Fruit fly (Drosophila melanogaster): ENCODE measurements around the gene C1GalTA.

Gene C1GalTA

DNA sequence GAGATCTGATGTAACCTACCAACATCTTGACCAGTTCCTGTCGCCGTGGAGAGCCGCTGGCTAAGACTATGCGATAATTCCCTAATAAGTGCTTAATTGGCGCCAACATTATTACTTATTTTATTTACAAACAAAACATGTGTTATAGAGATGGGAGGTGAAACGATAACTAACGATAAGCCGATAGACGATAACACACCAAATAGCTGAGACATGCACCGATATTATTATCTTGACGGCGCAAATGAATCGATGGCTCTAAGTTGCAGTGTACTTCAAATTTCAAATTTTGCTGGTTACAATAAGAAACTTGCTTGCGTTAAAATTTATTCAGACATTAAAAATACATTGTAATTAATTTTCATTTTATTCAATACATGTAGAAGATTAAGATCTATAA lies 7.9 kb downstream of the C1GalTA start, which contains the start of gene CG9515 (continued):
- TF ChIP-seq Oli (tag; optimal IDR thresholded peaks at IDR 0.05), result no peak
- no peak for TF ChIP-seq CG10565 (GFP tag; optimal IDR thresholded peaks at IDR 0.05)
- peak; percentile 47 for TF ChIP-seq exex (tag; optimal IDR thresholded peaks at IDR 0.05)
- peak; percentile 5 for TF ChIP-seq CG12391 (tag; optimal IDR thresholded peaks at IDR 0.05)
- no peak for TF ChIP-seq salm (tag; optimal IDR thresholded peaks at IDR 0.05)
- TF ChIP-seq CG10366 (GFP tag; IDR thresholded peaks at IDR 0.05), result no peak
- peak; percentile 32 for TF ChIP-seq lilli (GFP tag; optimal IDR thresholded peaks at IDR 0.05)
- TF ChIP-seq Dek (tag; optimal IDR thresholded peaks at IDR 0.05), result no peak
- TF ChIP-seq dati (GFP tag; IDR thresholded peaks at IDR 0.05), result no peak
- TF ChIP-seq HLH4C (GFP tag; IDR thresholded peaks at IDR 0.05; ENCODE audit: partially characterized antibody), result peak; percentile 98
- TF ChIP-seq jumu (GFP tag; optimal IDR thresholded peaks at IDR 0.05), result no peak
- TF ChIP-seq CG13424 (tag; optimal IDR thresholded peaks at IDR 0.05), result no peak
- TF ChIP-seq CG9727 (GFP tag; optimal IDR thresholded peaks at IDR 0.05), result no peak
- peak; percentile 35 for TF ChIP-seq YL-1 (GFP tag; optimal IDR thresholded peaks at IDR 0.05)
- no peak for TF ChIP-seq CG4360 (GFP tag; IDR thresholded peaks at IDR 0.05)
- no peak for TF ChIP-seq mam (GFP tag; optimal IDR thresholded peaks at IDR 0.05)
- TF ChIP-seq CG4617 (GFP tag; optimal IDR thresholded peaks at IDR 0.05; ENCODE audit: borderline replicate concordance), result peak; percentile 15
- TF ChIP-seq Lim3 (GFP tag; IDR thresholded peaks at IDR 0.05), result no peak
- TF ChIP-seq dm (GFP tag; optimal IDR thresholded peaks at IDR 0.05), result peak; percentile 80
- no peak for TF ChIP-seq CG4730 (GFP tag; IDR thresholded peaks at IDR 0.05)
- TF ChIP-seq CG12219 (GFP tag; optimal IDR thresholded peaks at IDR 0.05), result no peak
- no peak for TF ChIP-seq CG18262 (tag; optimal IDR thresholded peaks at IDR 0.05)
- TF ChIP-seq CG14710 (tag; optimal IDR thresholded peaks at IDR 0.05), result peak; percentile 45
- peak; percentile 95 for TF ChIP-seq Bgb (GFP tag; IDR thresholded peaks at IDR 0.05; ENCODE audit: partially characterized antibody)
- TF ChIP-seq ATbp (GFP tag; optimal IDR thresholded peaks at IDR 0.05), result no peak
- TF ChIP-seq Rx (GFP tag; IDR thresholded peaks at IDR 0.05), result no peak
- TF ChIP-seq crp (GFP tag; optimal IDR thresholded peaks at IDR 0.05), result peak; percentile 37 to 85
- TF ChIP-seq CG10431 (GFP tag; optimal IDR thresholded peaks at IDR 0.05), result no peak
- TF ChIP-seq Ets97D (GFP tag; optimal IDR thresholded peaks at IDR 0.05), result peak; percentile 66
- no peak for TF ChIP-seq Awh (GFP tag; IDR thresholded peaks at IDR 0.05)
- no peak for TF ChIP-seq disco-r (GFP tag; optimal IDR thresholded peaks at IDR 0.05)
- no peak for TF ChIP-seq pum (GFP tag; optimal IDR thresholded peaks at IDR 0.05)
- peak; percentile 10 for TF ChIP-seq gcm (GFP tag; optimal IDR thresholded peaks at IDR 0.05)
- TF ChIP-seq zen2 (GFP tag; IDR thresholded peaks at IDR 0.05; ENCODE audit: partially characterized antibody), result peak; percentile 96
- no peak for TF ChIP-seq TFAM (GFP tag; optimal IDR thresholded peaks at IDR 0.05)
- TF ChIP-seq wor (GFP tag; IDR thresholded peaks at IDR 0.05), result no peak
- TF ChIP-seq zen (tag; optimal IDR thresholded peaks at IDR 0.05), result peak; percentile 49
- peak; percentile 20 for TF ChIP-seq Lhr (GFP tag; optimal IDR thresholded peaks at IDR 0.05)
- no peak for TF ChIP-seq CG6689 (GFP tag; IDR thresholded peaks at IDR 0.05)
- no peak for TF ChIP-seq CG31224 (GFP tag; IDR thresholded peaks at IDR 0.05)
- TF ChIP-seq slp2 (GFP tag; optimal IDR thresholded peaks at IDR 0.05), result no peak
- peak; percentile 62 for TF ChIP-seq CG15514 (GFP tag; optimal IDR thresholded peaks at IDR 0.05)
- no peak for TF ChIP-seq cad (GFP tag; optimal IDR thresholded peaks at IDR 0.05)
- TF ChIP-seq CG13775 (GFP tag; optimal IDR thresholded peaks at IDR 0.05), result no peak
- no peak for TF ChIP-seq Antp (GFP tag; optimal IDR thresholded peaks at IDR 0.05)
- TF ChIP-seq CG9817 (tag; optimal IDR thresholded peaks at IDR 0.05), result no peak
- TF ChIP-seq CG17568 (GFP tag; optimal IDR thresholded peaks at IDR 0.05), result no peak
- no peak for TF ChIP-seq btn (GFP tag; optimal IDR thresholded peaks at IDR 0.05)
- TF ChIP-seq CG8089 (GFP tag; optimal IDR thresholded peaks at IDR 0.05), result no peak
- TF ChIP-seq CG2120 (GFP tag; optimal IDR thresholded peaks at IDR 0.05), result peak; percentile 24
- TF ChIP-seq Asciz (GFP tag; optimal IDR thresholded peaks at IDR 0.05), result no peak

Measured in whole organism, embryonic.